Worm (Caenorhabditis elegans) whole organism, L4 larva: ENCODE measurements around the gene F58G1.8.

Experiments used
- F49E8.2 ChIP-seq: sonication (generic microtip); optimal IDR thresholded peaks from 2 replicates; lab custom pipeline; 2016; ENCODE audit warnings: missing compliant biosample characterization, mild to moderate bottlenecking, missing genetic modification characterization, borderline replicate concordance
- ZK546.5 ChIP-seq, 2 experiments: sonication (generic microtip); optimal IDR thresholded peaks; 2 replicates each; lab custom pipeline; 2017; ENCODE audit warnings: missing biosample characterization in 2 of 2, missing genetic modification characterization in 2 of 2
- egl-43 ChIP-seq: fragments of 200-800 bp; sonication (Bioruptor generic); IDR thresholded peaks from 2 replicates; pipeline ENCODE4 v1.3.6; 2022; ENCODE audit warnings: missing genetic modification reagents, missing genetic modification characterization, missing compliant biosample characterization
- hlh-30 ChIP-seq: sonication (generic microtip); optimal IDR thresholded peaks from 2 replicates; lab custom pipeline; 2017; ENCODE audit warnings: antibody characterized with exemption, mild to moderate bottlenecking, missing genetic modification characterization, missing compliant biosample characterization; ENCODE audit not compliant: insufficient read depth
- nhr-10 ChIP-seq: fragments of 150-350 bp; optimal IDR thresholded peaks from 2 replicates; lab custom pipeline; 2014; ENCODE audit warnings: missing biosample characterization, missing genetic modification characterization
- nhr-11 ChIP-seq: fragments of 150-350 bp; optimal IDR thresholded peaks from 2 replicates; lab custom pipeline; 2014; ENCODE audit warnings: missing biosample characterization, missing genetic modification characterization
- nhr-76 ChIP-seq: fragments of 150-350 bp; optimal IDR thresholded peaks from 2 replicates; lab custom pipeline; 2014; ENCODE audit warnings: missing biosample characterization, missing genetic modification characterization
- skn-1 ChIP-seq: fragments of 150-350 bp; optimal IDR thresholded peaks from 2 replicates; lab custom pipeline; 2014; ENCODE audit warnings: missing biosample characterization, missing genetic modification characterization
- snpc-4 ChIP-seq: fragments of 150-350 bp; optimal IDR thresholded peaks from 2 replicates; lab custom pipeline; 2014; ENCODE audit warnings: missing biosample characterization, missing genetic modification characterization
- unc-39 ChIP-seq: sonication (generic microtip); optimal IDR thresholded peaks from 2 replicates; lab custom pipeline; 2017; ENCODE audit warnings: missing biosample characterization, missing genetic modification characterization
- unc-62 ChIP-seq, 3 experiments: fragments of 150-350 bp in 1 of 3; sonication (generic microtip); optimal IDR thresholded peaks in 2 of 3; peaks in 1 of 3; 1 replicate in 1 of 3; 2 replicates in 2 of 3; lab custom pipeline; 2014 to 2017; ENCODE audit warnings: missing biosample characterization in 3 of 3, missing genetic modification characterization in 3 of 3, missing genetic modification reagents in 3 of 3, missing genotype in 1 of 3
- ztf-11 ChIP-seq: fragments of 150-350 bp; optimal IDR thresholded peaks from 2 replicates; lab custom pipeline; 2014; ENCODE audit warnings: missing biosample characterization, missing genetic modification characterization
- ztf-7 ChIP-seq: fragments of 150-350 bp; optimal IDR thresholded peaks from 2 replicates; lab custom pipeline; 2014; ENCODE audit warnings: missing biosample characterization, missing genetic modification characterization

DNA sequence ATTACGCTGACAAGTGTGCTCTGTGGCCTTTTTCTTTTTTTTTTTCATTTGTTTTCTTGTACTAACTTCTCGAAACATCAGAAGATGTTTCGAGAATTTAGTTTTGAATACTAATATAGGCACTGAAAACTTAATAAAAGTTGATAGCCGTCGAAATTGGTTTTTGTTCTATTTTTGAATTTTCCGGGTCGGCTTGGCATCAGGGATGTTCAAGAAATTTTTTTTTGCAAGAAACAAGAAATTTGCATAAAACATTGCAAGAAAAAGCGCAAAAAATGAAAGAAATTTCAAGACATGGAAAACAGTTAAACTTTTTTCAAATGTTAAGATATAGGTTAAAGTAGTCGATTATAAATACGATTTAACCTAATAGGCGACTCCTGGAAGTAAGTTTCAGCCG lies 2.2 kb downstream of the F58G1.8 start:
- no peak for TF ChIP-seq egl-43 (GFP tag; lab: Robert Waterston, UW)
- no peak for TF ChIP-seq nhr-76 (tag; lab: Kevin White, UChicago)
- TF ChIP-seq skn-1: no peak
- TF ChIP-seq ZK546.5 (tag; optimal IDR thresholded peaks at IDR 0.05; lab: Kevin White, UChicago): no peak
- no peak for TF ChIP-seq unc-39
- TF ChIP-seq ztf-7 (tag; lab: Kevin White, UChicago): no peak
- no peak for TF ChIP-seq hlh-30 (tag; lab: Kevin White, UChicago)
- TF ChIP-seq F49E8.2 (tag; lab: Kevin White, UChicago): no peak
- TF ChIP-seq ztf-11 (tag; lab: Kevin White, UChicago): no peak
- TF ChIP-seq nhr-11 (tag; lab: Kevin White, UChicago): no peak
- TF ChIP-seq nhr-10 (tag; lab: Kevin White, UChicago): no peak
- no peak for TF ChIP-seq unc-62 (GFP tag; optimal IDR thresholded peaks at IDR 0.05 in 1 of 2; lab: Kevin White, UChicago)
- no peak for TF ChIP-seq unc-62 (tag; optimal IDR thresholded peaks at IDR 0.05; lab: Kevin White, UChicago)
- no peak for TF ChIP-seq snpc-4
